Worm (Caenorhabditis elegans) whole organism, L1 larva: ENCODE measurements around the gene nlp-50.

Experiments
- aly-2 ChIP-seq: fragments of 150-350 bp; optimal IDR thresholded peaks from 2 replicates; lab custom pipeline; 2014; ENCODE audit warnings: missing biosample characterization, missing genetic modification characterization
- ceh-63 ChIP-seq: fragments of 200-800 bp; sonication (Bioruptor generic); optimal IDR thresholded peaks from 2 replicates; lab custom pipeline; 2018; ENCODE audit warnings: mild to moderate bottlenecking, missing genetic modification characterization, missing compliant biosample characterization
- ceh-90 ChIP-seq: sonication (generic microtip); optimal IDR thresholded peaks from 2 replicates; lab custom pipeline; 2016; ENCODE audit warnings: missing genetic modification characterization, missing compliant biosample characterization
- dpl-1 ChIP-seq, 3 experiments: fragments of 150-350 bp in 2 of 3; sonication (generic microtip) in 1 of 3; optimal IDR thresholded peaks; 2 replicates each; lab custom pipeline; 2014 to 2017; ENCODE audit warnings: missing biosample characterization in 3 of 3, missing genetic modification characterization in 3 of 3, missing genetic modification reagents in 3 of 3
- egl-27 ChIP-seq, 2 experiments: fragments of 150-350 bp in 1 of 2; sonication (generic microtip); optimal IDR thresholded peaks; 3 replicates each; lab custom pipeline; 2017 to 2018; ENCODE audit warnings: missing biosample characterization in 2 of 2, missing genetic modification characterization in 2 of 2, missing genetic modification reagents in 2 of 2
- ets-5 ChIP-seq: fragments of 200-800 bp; sonication (Bioruptor generic); IDR thresholded peaks from 2 replicates; pipeline ENCODE4 v1.3.6; 2022; ENCODE audit warnings: missing genetic modification characterization, missing compliant biosample characterization
- irx-1 ChIP-seq: sonication (generic microtip); optimal IDR thresholded peaks from 2 replicates; lab custom pipeline; 2016; ENCODE audit warnings: missing genetic modification characterization, missing compliant biosample characterization
- jun-1 ChIP-seq: fragments of 150-350 bp; optimal IDR thresholded peaks from 2 replicates; lab custom pipeline; 2014; ENCODE audit warnings: missing biosample characterization, missing genetic modification reagents, missing genetic modification characterization
- lin-35 ChIP-seq, 2 experiments: fragments of 150-350 bp; optimal IDR thresholded peaks; 2 replicates each; lab custom pipeline; 2014; ENCODE audit warnings: missing biosample characterization in 2 of 2, missing genetic modification characterization in 2 of 2, missing genetic modification reagents in 2 of 2
- lsy-2 ChIP-seq, 2 experiments: fragments of 150-350 bp; optimal IDR thresholded peaks; 2 replicates each; lab custom pipeline; 2014; ENCODE audit warnings: missing biosample characterization in 2 of 2, missing genetic modification characterization in 2 of 2
- nhr-11 ChIP-seq: fragments of 150-350 bp; optimal IDR thresholded peaks from 2 replicates; lab custom pipeline; 2014; ENCODE audit warnings: missing biosample characterization, missing genetic modification characterization
- nhr-47 ChIP-seq: sonication (generic microtip); optimal IDR thresholded peaks from 2 replicates; lab custom pipeline; 2016; ENCODE audit warnings: mild to moderate bottlenecking, missing genetic modification characterization, moderate library complexity, missing compliant biosample characterization
- pag-3 ChIP-seq: sonication (generic microtip); optimal IDR thresholded peaks from 2 replicates; lab custom pipeline; 2017; ENCODE audit warnings: missing genetic modification characterization, mild to moderate bottlenecking, missing compliant biosample characterization, antibody characterized with exemption, borderline replicate concordance; ENCODE audit not compliant: insufficient read depth

- TF ChIP-seq nhr-11 (tag; lab: Kevin White, UChicago) = no peak
- TF ChIP-seq ets-5 (GFP tag; lab: Robert Waterston, UW) = no peak
- TF ChIP-seq lin-35 (GFP tag; optimal IDR thresholded peaks at IDR 0.05; lab: Kevin White, UChicago) = no peak
- no peak for TF ChIP-seq nhr-47 (tag; lab: Kevin White, UChicago)
- no peak for TF ChIP-seq pag-3
- TF ChIP-seq lsy-2 (tag; optimal IDR thresholded peaks at IDR 0.05; lab: Kevin White, UChicago) = no peak
- TF ChIP-seq jun-1 (tag; lab: Kevin White, UChicago) = no peak
- TF ChIP-seq egl-27 (tag; optimal IDR thresholded peaks at IDR 0.05; lab: Kevin White, UChicago) = no peak
- no peak for TF ChIP-seq irx-1 (tag; lab: Kevin White, UChicago)
- TF ChIP-seq aly-2 (tag; lab: Kevin White, UChicago) = no peak
- TF ChIP-seq ceh-90 (tag; lab: Kevin White, UChicago) = no peak
- TF ChIP-seq dpl-1 (GFP tag; optimal IDR thresholded peaks at IDR 0.05; lab: Kevin White, UChicago) = no peak
- no peak for TF ChIP-seq ceh-63 (GFP tag; lab: Kevin White, UChicago)
Observed at ce11 chrII:6746404-6746803, 18.4 kb upstream of the nlp-50 start, which contains the start of gene F41G3.5.
